Worm (Caenorhabditis elegans) whole organism, L4 larva: ENCODE results near the gene chil-13.

ENCODE experiments used
- D1046.2 ChIP-seq: fragments of 200-800 bp; sonication (Bioruptor generic); IDR thresholded peaks from 2 replicates; pipeline ENCODE4 v1.3.6; 2022; ENCODE audit warnings: missing genetic modification characterization, missing compliant biosample characterization
- T20F7.1 ChIP-seq: fragments of 200-800 bp; sonication (Bioruptor generic); optimal IDR thresholded peaks from 2 replicates; lab custom pipeline; 2018; ENCODE audit warnings: mild to moderate bottlenecking, missing genetic modification characterization, missing compliant biosample characterization
- T26A8.4 ChIP-seq: fragments of 200-800 bp; sonication (Bioruptor generic); IDR thresholded peaks from 2 replicates; pipeline ENCODE4 v1.3.6; 2022; ENCODE audit warnings: missing genetic modification characterization, missing compliant biosample characterization
- Y48G9A.11 ChIP-seq: fragments of 200-800 bp; sonication (Bioruptor generic); IDR thresholded peaks from 2 replicates; pipeline ENCODE4 v1.3.6; 2022; ENCODE audit warnings: missing genetic modification reagents, missing genetic modification characterization, missing compliant biosample characterization
- Y5F2A.4 ChIP-seq: fragments of 200-800 bp; sonication (Bioruptor generic); optimal IDR thresholded peaks from 2 replicates; lab custom pipeline; 2018; ENCODE audit warnings: mild to moderate bottlenecking, missing genetic modification characterization, missing compliant biosample characterization
- ZK337.2 ChIP-seq: fragments of 200-800 bp; sonication (Bioruptor generic); IDR thresholded peaks from 2 replicates; pipeline ENCODE4 v1.3.6; 2022; ENCODE audit warnings: missing genetic modification reagents, missing genetic modification characterization, missing compliant biosample characterization
- aha-1 ChIP-seq: fragments of 150-350 bp; peaks from one replicate; lab custom pipeline; 2014; ENCODE audit warnings: missing biosample characterization, missing genetic modification characterization
- aly-2 ChIP-seq: sonication (generic microtip); optimal IDR thresholded peaks from 2 replicates; lab custom pipeline; 2018; ENCODE audit warnings: missing biosample characterization, missing genetic modification characterization
- cey-2 ChIP-seq: sonication (generic microtip); optimal IDR thresholded peaks from 3 replicates; lab custom pipeline; 2017; ENCODE audit warnings: missing genetic modification characterization, mild to moderate bottlenecking, missing compliant biosample characterization, antibody characterized with exemption, borderline replicate concordance; ENCODE audit not compliant: insufficient read depth
- daf-12 ChIP-seq: fragments of 150-350 bp; optimal IDR thresholded peaks from 2 replicates; lab custom pipeline; 2014; ENCODE audit warnings: missing biosample characterization, missing genetic modification reagents, missing genetic modification characterization
- daf-16 ChIP-seq, 3 experiments: sonication (generic microtip); optimal IDR thresholded peaks; 2 replicates each; lab custom pipeline; 2016 to 2017; ENCODE audit warnings: missing genetic modification characterization in 3 of 3, missing genetic modification reagents in 3 of 3, mild to moderate bottlenecking in 2 of 3, missing compliant biosample characterization in 2 of 3, missing biosample characterization in 1 of 3, moderate library complexity in 1 of 3
- daf-19 ChIP-seq: fragments of 200-800 bp; sonication (Bioruptor generic); conservative IDR thresholded peaks from 2 replicates; pipeline ENCODE4 v1.3.6; 2022; ENCODE audit warnings: missing genetic modification characterization, missing compliant biosample characterization
- daf-8 ChIP-seq: fragments of 200-800 bp; sonication (Bioruptor generic); IDR thresholded peaks from 2 replicates; pipeline ENCODE4 v1.3.6; 2022; ENCODE audit warnings: missing genetic modification characterization, missing compliant biosample characterization
- dpl-1 ChIP-seq: fragments of 150-350 bp; optimal IDR thresholded peaks from 2 replicates; lab custom pipeline; 2014; ENCODE audit warnings: missing biosample characterization, missing genetic modification reagents, missing genetic modification characterization
- dve-1 ChIP-seq: sonication (generic microtip); optimal IDR thresholded peaks from 2 replicates; lab custom pipeline; 2017; ENCODE audit warnings: antibody characterized with exemption, mild to moderate bottlenecking, missing genetic modification characterization, missing compliant biosample characterization; ENCODE audit not compliant: insufficient read depth
- hlh-11 ChIP-seq: fragments of 200-800 bp; sonication (Bioruptor generic); optimal IDR thresholded peaks from 2 replicates; lab custom pipeline; 2018; ENCODE audit warnings: mild to moderate bottlenecking, missing genetic modification characterization, missing compliant biosample characterization
- hmg-1.1 ChIP-seq: fragments of 200-800 bp; sonication (Bioruptor generic); IDR thresholded peaks from 2 replicates; pipeline ENCODE4 v1.3.6; 2022; ENCODE audit warnings: missing genetic modification reagents, missing genetic modification characterization, missing compliant biosample characterization
- lin-39 ChIP-seq: fragments of 150-350 bp; optimal IDR thresholded peaks from 2 replicates; lab custom pipeline; 2014; ENCODE audit warnings: missing biosample characterization, missing genetic modification reagents, missing genetic modification characterization
- lir-3 ChIP-seq: sonication (generic microtip); optimal IDR thresholded peaks from 2 replicates; lab custom pipeline; 2016; ENCODE audit warnings: mild to moderate bottlenecking, missing genetic modification characterization, missing compliant biosample characterization
- lsy-2 ChIP-seq, 2 experiments: fragments of 150-350 bp in 1 of 2; sonication (generic microtip) in 1 of 2; optimal IDR thresholded peaks; 2 replicates each; lab custom pipeline; 2014 to 2017; ENCODE audit warnings: missing biosample characterization in 2 of 2, missing genetic modification characterization in 2 of 2
- madf-5 ChIP-seq, 2 experiments: fragments of 200-800 bp; sonication (Bioruptor generic); IDR thresholded peaks; 2 replicates each; pipeline ENCODE4 v1.3.6; 2022; ENCODE audit warnings: missing compliant biosample characterization in 2 of 2, missing genetic modification characterization in 2 of 2
- madf-9 ChIP-seq: fragments of 200-800 bp; sonication (Bioruptor generic); conservative IDR thresholded peaks from 2 replicates; pipeline ENCODE4 v1.3.6; 2022; ENCODE audit warnings: missing genetic modification reagents, missing genetic modification characterization, missing compliant biosample characterization
- mdl-1 ChIP-seq, 2 experiments: fragments of 150-350 bp in 1 of 2; sonication (generic microtip) in 1 of 2; optimal IDR thresholded peaks; 2 replicates each; lab custom pipeline; 2014 to 2017; ENCODE audit warnings: missing biosample characterization in 2 of 2, missing genetic modification characterization in 2 of 2
- mdt-29 ChIP-seq: fragments of 200-800 bp; sonication (Bioruptor generic); IDR thresholded peaks from 2 replicates; pipeline ENCODE4 v1.3.6; 2022; ENCODE audit warnings: missing genetic modification reagents, missing genetic modification characterization, missing compliant biosample characterization
- mxl-2 ChIP-seq: fragments of 200-800 bp; sonication (Bioruptor generic); conservative IDR thresholded peaks from 2 replicates; pipeline ENCODE4 v1.3.6; 2022; ENCODE audit warnings: missing genetic modification reagents, missing genetic modification characterization, missing compliant biosample characterization
- mxl-3 ChIP-seq: fragments of 200-800 bp; sonication (Bioruptor generic); optimal IDR thresholded peaks from 2 replicates; lab custom pipeline; 2018; ENCODE audit warnings: mild to moderate bottlenecking, missing genetic modification characterization, missing compliant biosample characterization
- nhr-102 ChIP-seq: sonication (generic microtip); optimal IDR thresholded peaks from 2 replicates; lab custom pipeline; 2016; ENCODE audit warnings: mild to moderate bottlenecking, missing genetic modification characterization, moderate library complexity, missing compliant biosample characterization
- nhr-111 ChIP-seq: fragments of 200-800 bp; sonication (Bioruptor generic); optimal IDR thresholded peaks from 2 replicates; lab custom pipeline; 2018; ENCODE audit warnings: mild to moderate bottlenecking, missing genetic modification characterization, missing compliant biosample characterization
- nhr-237 ChIP-seq: sonication (generic microtip); optimal IDR thresholded peaks from 2 replicates; lab custom pipeline; 2017; ENCODE audit warnings: missing biosample characterization, missing genetic modification characterization
- nhr-28 ChIP-seq: fragments of 150-350 bp; optimal IDR thresholded peaks from 2 replicates; lab custom pipeline; 2014; ENCODE audit warnings: missing biosample characterization, missing genetic modification characterization
- nhr-76 ChIP-seq: fragments of 150-350 bp; optimal IDR thresholded peaks from 2 replicates; lab custom pipeline; 2014; ENCODE audit warnings: missing biosample characterization, missing genetic modification characterization
- pha-4 ChIP-seq, 2 experiments: fragments of 150-350 bp in 1 of 2; fragments of 200-800 bp in 1 of 2; sonication (Bioruptor generic) in 1 of 2; IDR thresholded peaks in 1 of 2; optimal IDR thresholded peaks in 1 of 2; 2 replicates each; pipeline versions ENCODE4 v1.3.6 to Lab custom; 2014 to 2022; ENCODE audit warnings: missing genetic modification characterization in 2 of 2, missing genetic modification reagents in 2 of 2, missing biosample characterization in 1 of 2, missing compliant biosample characterization in 1 of 2
- sdz-12 ChIP-seq: fragments of 200-800 bp; sonication (Bioruptor generic); optimal IDR thresholded peaks from 2 replicates; lab custom pipeline; 2018; ENCODE audit warnings: mild to moderate bottlenecking, missing genetic modification characterization, missing compliant biosample characterization
- set-16 ChIP-seq: fragments of 200-800 bp; sonication (Bioruptor generic); IDR thresholded peaks from 2 replicates; pipeline ENCODE4 v1.3.6; 2022; ENCODE audit warnings: missing genetic modification reagents, missing genetic modification characterization, missing compliant biosample characterization
- unc-62 ChIP-seq, 3 experiments: fragments of 150-350 bp in 1 of 3; sonication (generic microtip); optimal IDR thresholded peaks in 2 of 3; peaks in 1 of 3; 1 replicate in 1 of 3; 2 replicates in 2 of 3; lab custom pipeline; 2014 to 2017; ENCODE audit warnings: missing biosample characterization in 3 of 3, missing genetic modification characterization in 3 of 3, missing genetic modification reagents in 3 of 3, missing genotype in 1 of 3
- zfp-3 ChIP-seq: fragments of 200-800 bp; sonication (Bioruptor generic); conservative IDR thresholded peaks from 2 replicates; pipeline ENCODE4 v1.3.6; 2022; ENCODE audit warnings: missing genetic modification reagents, missing genetic modification characterization, missing compliant biosample characterization
- ztf-7 ChIP-seq: fragments of 150-350 bp; optimal IDR thresholded peaks from 2 replicates; lab custom pipeline; 2014; ENCODE audit warnings: missing biosample characterization, missing genetic modification characterization

chil-13 gene

ce11 chrII:9487337-9487950 is 49.3 kb upstream of the chil-13 start, which contains the start of gene T19H5.4 (continued):
- TF ChIP-seq ZK337.2 (no peak), D1046.2 (GFP tag; lab: Robert Waterston, UW) (no peak), hmg-1.1 (GFP tag; lab: Robert Waterston, UW) (peak; percentile 75; the same call in 1 of the 2 replicates), lsy-2 (tag; optimal IDR thresholded peaks at IDR 0.05; lab: Kevin White, UChicago) (peak in 1 of 2 experiments; percentile 3), nhr-237 (tag; lab: Kevin White, UChicago) (no peak), lir-3 (tag; lab: Kevin White, UChicago) (no peak), ztf-7 (tag; lab: Kevin White, UChicago) (no peak), daf-16 (GFP tag; optimal IDR thresholded peaks at IDR 0.05; lab: Kevin White, UChicago) (peak in 1 of 2 experiments; percentile 4), daf-16 (tag; optimal IDR thresholded peaks at IDR 0.05; lab: Kevin White, UChicago) (peak; percentile 66), aha-1 (tag; lab: Kevin White, UChicago) (peak; percentile 79), mxl-2 (GFP tag; lab: Robert Waterston, UW) (no peak), mdt-29 (GFP tag; lab: Robert Waterston, UW) (peak; percentile 71; the same call in 1 of the 2 replicates), madf-9 (GFP tag; lab: Robert Waterston, UW) (peak; percentile 38; the same call in 1 of the 2 replicates), aly-2 (tag; lab: Kevin White, UChicago) (no peak), dve-1 (peak; percentile 79), daf-19 (no peak)

DNA sequence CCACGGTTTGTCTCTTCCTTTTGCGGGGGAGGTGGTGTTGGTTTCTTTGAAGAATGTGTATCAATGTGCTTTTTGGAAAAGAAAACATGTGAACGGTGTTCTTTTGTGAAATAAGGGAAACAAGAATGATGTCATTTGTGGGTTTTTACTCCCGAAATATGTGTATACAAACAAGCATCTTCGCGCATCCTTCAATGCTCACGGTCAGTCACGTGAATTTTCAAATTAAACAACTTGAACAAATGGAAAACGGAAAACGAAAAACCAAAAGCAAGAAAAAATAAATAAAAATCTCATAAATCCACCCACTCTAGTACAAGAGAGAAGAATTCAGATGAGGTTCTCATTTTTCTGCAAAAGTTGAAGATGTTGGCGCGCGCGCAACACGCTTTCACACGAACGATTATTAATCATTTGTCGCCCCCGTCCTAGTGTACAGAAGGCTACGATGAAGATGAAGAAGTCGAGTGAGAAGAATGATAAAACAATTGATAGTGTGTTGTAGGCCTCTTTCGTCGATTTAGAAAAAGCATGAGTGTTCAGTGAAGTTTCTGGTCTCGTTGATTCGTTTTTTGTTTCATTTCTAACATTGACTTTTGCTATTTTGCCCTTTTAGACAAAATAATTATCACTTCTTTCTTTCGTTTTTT is 47.1 kb upstream of the chil-13 start:
- TF ChIP-seq cey-2 (tag; lab: Kevin White, UChicago) (no peak), daf-12 (no peak), daf-8 (GFP tag; lab: Robert Waterston, UW) (no peak), Y48G9A.11 (GFP tag; lab: Robert Waterston, UW) (no peak), mdl-1 (tag; optimal IDR thresholded peaks at IDR 0.05; lab: Kevin White, UChicago) (peak in 1 of 2 experiments; percentile 37), lin-39 (tag; lab: Kevin White, UChicago) (no peak), nhr-102 (no peak), mxl-3 (GFP tag; lab: Kevin White, UChicago) (peak; percentile 88), daf-19 (no peak), nhr-76 (no peak), pha-4 (GFP tag; IDR thresholded peaks at IDR 0.05; lab: Robert Waterston, UW) (no peak), pha-4 (tag; optimal IDR thresholded peaks at IDR 0.05; lab: Kevin White, UChicago) (peak; percentile 38), T20F7.1 (GFP tag; lab: Kevin White, UChicago) (no peak), nhr-111 (GFP tag; lab: Kevin White, UChicago) (no peak), aly-2 (tag; lab: Kevin White, UChicago) (no peak), T26A8.4 (GFP tag; lab: Robert Waterston, UW) (no peak), madf-5 (GFP tag; IDR thresholded peaks at IDR 0.05; lab: Robert Waterston, UW) (no peak), zfp-3 (no peak), dpl-1 (no peak), unc-62 (GFP tag; optimal IDR thresholded peaks at IDR 0.05 in 1 of 2; lab: Kevin White, UChicago) (peak in 1 of 2 experiments; percentile 9), unc-62 (tag; optimal IDR thresholded peaks at IDR 0.05; lab: Kevin White, UChicago) (no peak), hlh-11 (peak; percentile 19), sdz-12 (no peak), nhr-28 (tag; lab: Kevin White, UChicago) (peak; percentile 75), aha-1 (tag; lab: Kevin White, UChicago) (peak; percentile 90), set-16 (GFP tag; lab: Robert Waterston, UW) (no peak), Y5F2A.4 (GFP tag; lab: Kevin White, UChicago) (no peak)
- TF ChIP-seq, all 104 proteins: peak for 7
